Fruit fly (Drosophila melanogaster) whole organism, wandering third instar larva: ENCODE measurements around the gene CG12289.

Source experiments
- CG32264 ChIP-seq: fragments of 200-800 bp; sonication (Bioruptor generic); optimal IDR thresholded peaks from 2 replicates; lab custom pipeline; 2016; ENCODE audit warnings: missing biosample characterization, missing genetic modification characterization
- CG9705 ChIP-seq: fragments of 200-800 bp; sonication (Bioruptor generic); optimal IDR thresholded peaks from 2 replicates; lab custom pipeline; 2018; ENCODE audit warnings: missing biosample characterization, mild to moderate bottlenecking, missing genetic modification characterization
- Dfd ChIP-seq: fragments of >200 bp; optimal IDR thresholded peaks from 2 replicates; lab custom pipeline; 2017; ENCODE audit warnings: missing biosample characterization, missing genetic modification characterization
- GATAd ChIP-seq: sonication (Bioruptor generic); optimal IDR thresholded peaks from 2 replicates; lab custom pipeline; 2016; ENCODE audit warnings: missing biosample characterization, missing genetic modification characterization
- HLH106 ChIP-seq: fragments of 200-800 bp; optimal IDR thresholded peaks from 3 replicates; lab custom pipeline; 2019; ENCODE audit warnings: missing biosample characterization, mild to moderate bottlenecking, missing genetic modification characterization, moderate library complexity
- Hnf4 ChIP-seq: fragments of 200-800 bp; sonication (Bioruptor generic); optimal IDR thresholded peaks from 2 replicates; lab custom pipeline; 2016; ENCODE audit warnings: missing biosample characterization, mild to moderate bottlenecking, missing genetic modification characterization
- Hr78 ChIP-seq: fragments of >200 bp; optimal IDR thresholded peaks from 2 replicates; lab custom pipeline; 2017; ENCODE audit warnings: missing biosample characterization, missing genetic modification characterization
- Hr83 ChIP-seq: fragments of 200-300 bp; sonication (Bioruptor generic); optimal IDR thresholded peaks from 2 replicates; lab custom pipeline; 2016; ENCODE audit warnings: missing biosample characterization, mild to moderate bottlenecking, missing genetic modification characterization, moderate library complexity; ENCODE audit not compliant: poor library complexity, severe bottlenecking
- Jra ChIP-seq: sonication (Bioruptor generic); optimal IDR thresholded peaks from 2 replicates; lab custom pipeline; 2016; ENCODE audit warnings: missing biosample characterization, missing genetic modification characterization
- Myc ChIP-seq: fragments of >200 bp; optimal IDR thresholded peaks from 2 replicates; lab custom pipeline; 2017
- N ChIP-seq: fragments of >200 bp; optimal IDR thresholded peaks from 2 replicates; lab custom pipeline; 2018; ENCODE audit warnings: missing biosample characterization, missing external identifiers, missing genetic modification characterization
- OdsH ChIP-seq: fragments of 200-800 bp; sonication (Bioruptor generic); optimal IDR thresholded peaks from 2 replicates; lab custom pipeline; 2016; ENCODE audit warnings: missing biosample characterization, mild to moderate bottlenecking, missing genetic modification characterization
- Rel ChIP-seq, 2 experiments: fragments of 200-800 bp; sonication (Bioruptor generic) in 1 of 2; optimal IDR thresholded peaks; 2 replicates in 1 of 2; 3 replicates in 1 of 2; lab custom pipeline; 2016 to 2019; ENCODE audit warnings: mild to moderate bottlenecking in 2 of 2, missing biosample characterization in 2 of 2, missing genetic modification characterization in 2 of 2, moderate library complexity in 1 of 2
- Sp1 ChIP-seq: fragments of 200-800 bp; sonication (Bioruptor generic); optimal IDR thresholded peaks from 3 replicates; lab custom pipeline; 2019; ENCODE audit warnings: missing biosample characterization, mild to moderate bottlenecking, missing genetic modification characterization, moderate library complexity
- br ChIP-seq: fragments of 200-800 bp; sonication (Bioruptor generic); optimal IDR thresholded peaks from 2 replicates; lab custom pipeline; 2016; ENCODE audit warnings: missing biosample characterization, missing genetic modification characterization
- dmrt93B ChIP-seq: fragments of 200-800 bp; sonication (Bioruptor generic); optimal IDR thresholded peaks from 2 replicates; lab custom pipeline; 2018; ENCODE audit warnings: missing biosample characterization, mild to moderate bottlenecking, missing genetic modification characterization
- dsf ChIP-seq: sonication (Bioruptor generic); optimal IDR thresholded peaks from 2 replicates; lab custom pipeline; 2016; ENCODE audit warnings: missing biosample characterization, missing genetic modification characterization, borderline replicate concordance
- ey ChIP-seq: fragments of 200-800 bp; sonication (Bioruptor generic); optimal IDR thresholded peaks from 2 replicates; lab custom pipeline; 2016; ENCODE audit warnings: missing biosample characterization, missing genetic modification characterization
- foxo ChIP-seq, 2 experiments: fragments of 200-800 bp; sonication (Bioruptor generic); optimal IDR thresholded peaks; 2 replicates in 1 of 2; 3 replicates in 1 of 2; lab custom pipeline; 2016 to 2017; ENCODE audit warnings: missing biosample characterization in 2 of 2, missing genetic modification characterization in 2 of 2
- fru ChIP-seq: fragments of 200-800 bp; sonication (Bioruptor generic); optimal IDR thresholded peaks from 3 replicates; lab custom pipeline; 2016; ENCODE audit warnings: missing biosample characterization, mild to moderate bottlenecking, missing genetic modification characterization
- h ChIP-seq: fragments of 200-800 bp; sonication (Bioruptor generic); optimal IDR thresholded peaks from 3 replicates; lab custom pipeline; 2016; ENCODE audit warnings: missing biosample characterization, mild to moderate bottlenecking, missing genetic modification characterization
- jim ChIP-seq: fragments of 175-275, 200-325 bp; sonication (Bioruptor generic); optimal IDR thresholded peaks from 2 replicates; lab custom pipeline; 2016; ENCODE audit warnings: missing biosample characterization, mild to moderate bottlenecking, missing genetic modification characterization
- lola ChIP-seq: fragments of >200 bp; optimal IDR thresholded peaks from 2 replicates; lab custom pipeline; 2017; ENCODE audit warnings: missing biosample characterization, missing genetic modification characterization
- psq ChIP-seq: fragments of 200-800 bp; sonication (Bioruptor generic); optimal IDR thresholded peaks from 3 replicates; lab custom pipeline; 2017; ENCODE audit warnings: missing biosample characterization, mild to moderate bottlenecking, missing genetic modification characterization, moderate library complexity
- rgr ChIP-seq: fragments of 200-800 bp; sonication (Bioruptor generic); optimal IDR thresholded peaks from 3 replicates; lab custom pipeline; 2016; ENCODE audit warnings: missing biosample characterization, mild to moderate bottlenecking, missing genetic modification characterization
- sage ChIP-seq: fragments of 200-800 bp; sonication (Bioruptor generic); optimal IDR thresholded peaks from 2 replicates; lab custom pipeline; 2016; ENCODE audit warnings: missing biosample characterization, mild to moderate bottlenecking, missing genetic modification characterization
- sv ChIP-seq: fragments of 200-800 bp; sonication (Bioruptor generic); optimal IDR thresholded peaks from 3 replicates; lab custom pipeline; 2016; ENCODE audit warnings: missing biosample characterization, missing genetic modification characterization
- tai ChIP-seq: sonication (Bioruptor generic); optimal IDR thresholded peaks from 2 replicates; lab custom pipeline; 2016; ENCODE audit warnings: missing biosample characterization, missing genetic modification characterization
- woc ChIP-seq: sonication (Bioruptor generic); optimal IDR thresholded peaks from 2 replicates; lab custom pipeline; 2016; ENCODE audit warnings: missing biosample characterization, mild to moderate bottlenecking, missing genetic modification characterization

The CG12289 gene

dm6 chr3L:11415382-11415781 is 42.9 kb downstream of the CG12289 start (continued):
- TF ChIP-seq GATAd (no peak), CG9705 (GFP tag; lab: Kevin White, UChicago) (peak; percentile 31), Hr83 (no peak), foxo (GFP tag; optimal IDR thresholded peaks at IDR 0.05; lab: Kevin White, UChicago) (peak in 1 of 2 experiments; percentile 81), HLH106 (peak; percentile 60), sage (no peak), dmrt93B (GFP tag; lab: Kevin White, UChicago) (peak; percentile 29), jim (GFP tag; lab: Kevin White, UChicago) (no peak), Dfd (GFP tag; lab: Kevin White, UChicago) (no peak), woc (GFP tag; lab: Kevin White, UChicago) (no peak), br (GFP tag; lab: Kevin White, UChicago) (peak; percentile 37), N (GFP tag; lab: Kevin White, UChicago) (no peak), dsf (no peak), h (peak; percentile 81), rgr (GFP tag; lab: Kevin White, UChicago) (peak; percentile 74), lola (no peak), Hnf4 (GFP tag; lab: Kevin White, UChicago) (peak; percentile 46)

dm6 chr3L:11414453-11414852 is 43.8 kb downstream of the CG12289 start:
- TF ChIP-seq Sp1 (GFP tag; lab: Kevin White, UChicago) (peak; percentile 15), fru (GFP tag; lab: Kevin White, UChicago) (peak; percentile 48), OdsH (GFP tag; lab: Kevin White, UChicago) (peak; percentile 9), HLH106 (peak; percentile 3), foxo (GFP tag; optimal IDR thresholded peaks at IDR 0.05; lab: Kevin White, UChicago) (peak in 1 of 2 experiments; percentile 55), br (GFP tag; lab: Kevin White, UChicago) (peak; percentile 16), h (peak; percentile 32), rgr (GFP tag; lab: Kevin White, UChicago) (peak; percentile 24), tai (no peak), woc (GFP tag; lab: Kevin White, UChicago) (peak; percentile 17), psq (GFP tag; lab: Kevin White, UChicago) (peak; percentile 6), CG9705 (GFP tag; lab: Kevin White, UChicago) (no peak), ey (peak; percentile 35), sv (GFP tag; lab: Kevin White, UChicago) (no peak)

- TF ChIP-seq tai (no peak), Myc (lab: Kevin White, UChicago) (no peak)
- TF ChIP-seq, all 38 proteins: peak for 0
Observed at dm6 chr3L:11413697-11414096, 44.6 kb downstream of the CG12289 start.

- TF ChIP-seq Jra (no peak), Hr83 (no peak), HLH106 (no peak), Hr78 (GFP tag; lab: Kevin White, UChicago) (no peak), CG32264 (GFP tag; lab: Kevin White, UChicago) (no peak), Hnf4 (GFP tag; lab: Kevin White, UChicago) (no peak), dsf (no peak), jim (GFP tag; lab: Kevin White, UChicago) (no peak), sv (GFP tag; lab: Kevin White, UChicago) (no peak), GATAd (no peak), dmrt93B (GFP tag; lab: Kevin White, UChicago) (no peak), N (GFP tag; lab: Kevin White, UChicago) (no peak), Rel (GFP tag; optimal IDR thresholded peaks at IDR 0.05; lab: Kevin White, UChicago) (no peak), Rel (tag; optimal IDR thresholded peaks at IDR 0.05; lab: Kevin White, UChicago) (no peak), br (GFP tag; lab: Kevin White, UChicago) (no peak), h (no peak)
Observed at dm6 chr3L:11410505-11410904, 47.8 kb downstream of the CG12289 start.

dm6 chr3L:11408282-11409047 is 49.8 kb downstream of the CG12289 start:
- TF ChIP-seq rgr (GFP tag; lab: Kevin White, UChicago) (no peak), foxo (GFP tag; optimal IDR thresholded peaks at IDR 0.05; lab: Kevin White, UChicago) (peak in 1 of 2 experiments; percentile 9), h (peak; percentile 8)
- TF ChIP-seq, all 38 proteins: peak for 2
